Worm (Caenorhabditis elegans): Measurements from ENCODE around the gene R02E4.1.
A peak's percentile ranks its signal among the peaks of the same experiment; 100 is the strongest.

The R02E4.1 gene

DNA sequence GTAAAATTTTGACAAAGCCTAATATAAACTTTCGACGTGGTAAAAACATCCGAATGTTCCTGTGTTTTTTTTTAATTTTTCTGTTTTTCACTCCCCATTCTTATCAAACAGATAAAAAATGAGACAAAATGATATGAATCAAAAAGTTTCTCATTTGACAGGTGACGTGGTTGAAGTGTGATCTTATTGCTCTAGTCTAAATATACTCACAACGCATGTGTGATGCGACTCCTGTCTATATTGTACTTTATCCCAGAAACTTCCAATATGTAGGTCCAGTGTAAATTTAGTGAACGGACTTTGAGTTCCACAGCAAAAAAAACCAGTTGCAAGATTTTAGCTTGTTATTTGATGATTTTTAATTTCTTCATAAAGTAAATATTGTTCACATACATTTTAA, 27.0 kb upstream of the R02E4.1 start:
- peak; percentile 6 for TF ChIP-seq nfya-1 (tag; optimal IDR thresholded peaks at IDR 0.05; ENCODE audit: insufficient read depth)
- TF ChIP-seq fos-1 (tag; optimal IDR thresholded peaks at IDR 0.05): no peak

DNA sequence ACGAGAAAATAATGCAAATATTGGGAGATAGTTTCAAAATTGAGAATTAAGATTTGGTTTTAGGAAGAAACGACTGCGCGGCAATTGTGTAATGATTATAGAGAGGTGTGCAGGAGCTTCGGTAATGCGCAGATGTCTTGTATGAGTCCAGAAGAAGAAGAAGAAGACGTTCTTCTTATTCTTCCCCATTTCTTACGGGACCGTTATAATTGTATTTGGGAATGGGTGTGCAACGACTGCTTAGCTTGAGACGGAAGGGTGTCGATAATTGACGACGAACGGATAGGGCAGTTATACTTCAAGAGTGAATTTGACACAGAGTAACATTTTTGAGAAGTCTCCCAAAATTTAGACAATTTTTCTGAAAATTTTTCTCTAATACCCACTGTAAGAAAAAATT, 24.3 kb upstream of the R02E4.1 start:
- TF ChIP-seq nhr-12 (tag; optimal IDR thresholded peaks at IDR 0.05) (no peak), ceh-28 (tag; optimal IDR thresholded peaks at IDR 0.05) (no peak), elt-3 (tag; optimal IDR thresholded peaks at IDR 0.05) (no peak), nhr-237 (tag; optimal IDR thresholded peaks at IDR 0.05) (no peak), nhr-28 (tag; optimal IDR thresholded peaks at IDR 0.05) (no peak), sea-2 (GFP tag; optimal IDR thresholded peaks at IDR 0.05) (no peak), nhr-67 (tag; optimal IDR thresholded peaks at IDR 0.05) (no peak), mml-1 (tag; optimal IDR thresholded peaks at IDR 0.05) (no peak), nhr-23 (tag; optimal IDR thresholded peaks at IDR 0.05) (no peak), nhr-77 (tag; optimal IDR thresholded peaks at IDR 0.05) (no peak)

DNA sequence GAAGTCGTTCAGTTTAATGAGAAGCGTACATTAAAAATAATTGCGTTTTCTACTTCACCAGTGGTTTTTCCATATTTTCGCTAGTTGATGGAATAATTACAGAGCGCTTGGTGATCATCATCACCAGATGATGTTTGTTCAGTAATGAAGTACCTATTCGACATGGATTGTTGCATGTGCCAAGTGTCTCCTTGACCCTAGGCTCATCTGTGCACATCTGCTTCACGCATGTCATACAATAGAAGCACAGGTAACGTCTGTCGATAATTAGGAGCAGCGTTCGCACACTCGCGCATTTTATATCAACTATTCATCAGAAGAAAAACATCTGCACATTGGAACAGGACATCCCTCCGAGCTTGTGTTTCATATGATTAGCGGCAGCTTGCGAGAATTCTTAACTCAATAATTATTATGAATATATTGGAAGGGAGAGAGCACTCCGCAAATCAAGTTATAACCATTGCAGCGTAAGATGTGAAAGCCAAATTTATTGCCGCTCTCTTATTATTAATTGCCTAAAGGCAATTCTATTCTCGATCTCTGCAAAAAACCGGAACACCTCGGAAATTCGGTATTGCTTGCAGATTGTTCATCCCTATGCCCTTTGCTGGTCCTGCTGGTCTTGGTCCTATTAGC, 20.9 kb upstream of the R02E4.1 start:
- TF ChIP-seq ceh-16 (tag; optimal IDR thresholded peaks at IDR 0.05) (no peak), fkh-10 (GFP tag; optimal IDR thresholded peaks at IDR 0.05) (no peak), elt-3 (tag; optimal IDR thresholded peaks at IDR 0.05) (no peak), nhr-23 (tag; optimal IDR thresholded peaks at IDR 0.05) (no peak), pha-4 (tag; optimal IDR thresholded peaks at IDR 0.05) (no peak), ztf-4 (tag; optimal IDR thresholded peaks at IDR 0.05) (no peak)

DNA sequence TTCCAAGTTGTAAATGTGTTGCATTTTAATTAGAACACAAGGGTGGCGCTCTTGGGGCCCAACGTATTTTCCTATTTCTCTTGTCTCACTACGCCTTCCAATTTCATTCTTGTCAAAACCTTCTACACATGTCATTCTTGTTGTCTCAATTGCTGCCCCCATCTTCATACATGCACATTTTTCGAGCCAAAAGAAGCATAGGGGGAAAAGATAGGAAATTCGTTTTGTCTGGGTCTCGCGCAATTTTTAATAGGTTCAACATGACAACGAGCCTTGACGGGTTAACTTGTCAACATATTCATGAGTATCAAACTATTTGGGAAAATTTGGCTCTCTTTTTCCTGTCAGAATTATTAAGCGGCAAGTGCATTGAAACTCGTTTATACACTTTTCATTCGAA, 19.0 kb upstream of the R02E4.1 start:
- TF ChIP-seq nhr-77 (tag; optimal IDR thresholded peaks at IDR 0.05) (no peak), ZK546.5 (tag; optimal IDR thresholded peaks at IDR 0.05) (no peak), hmg-11 (tag; optimal IDR thresholded peaks at IDR 0.05) (no peak), unc-62 (GFP tag; optimal IDR thresholded peaks at IDR 0.05) (no peak), elt-2 (tag; optimal IDR thresholded peaks at IDR 0.05) (no peak), R02D3.7 (tag; optimal IDR thresholded peaks at IDR 0.05) (no peak), nhr-237 (tag; optimal IDR thresholded peaks at IDR 0.05) (no peak), ama-1 (optimal IDR thresholded peaks at IDR 0.05) (no peak), egl-5 (tag; optimal IDR thresholded peaks at IDR 0.05) (no peak), nhr-67 (tag; optimal IDR thresholded peaks at IDR 0.05) (no peak), egl-27 (tag; optimal IDR thresholded peaks at IDR 0.05) (no peak)

DNA sequence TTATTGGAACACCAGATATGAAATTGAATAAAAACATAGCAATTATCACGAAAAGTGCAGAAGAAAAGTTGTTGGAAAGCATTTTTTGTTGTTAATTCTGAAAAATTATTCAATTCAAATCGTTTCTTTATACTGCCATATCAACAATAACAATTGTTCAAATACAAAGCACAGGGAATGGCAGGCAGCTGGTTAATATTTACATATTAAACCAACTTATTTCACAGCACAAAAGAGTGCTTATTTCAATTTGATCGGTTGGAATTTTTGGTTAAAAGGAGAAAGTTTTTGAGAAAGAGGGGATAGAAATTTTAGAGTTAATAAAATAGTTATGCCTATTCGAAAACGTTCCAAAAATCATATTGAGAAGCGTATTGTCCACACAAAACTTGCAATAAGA, 16.6 kb upstream of the R02E4.1 start, which contains the start of gene F09F9.3:
Gene F09F9.3, minus strand, starts transcription at position 101 of the 400 bp plus-strand sequence.
- no peak for TF ChIP-seq jun-1 (tag; optimal IDR thresholded peaks at IDR 0.05)

DNA sequence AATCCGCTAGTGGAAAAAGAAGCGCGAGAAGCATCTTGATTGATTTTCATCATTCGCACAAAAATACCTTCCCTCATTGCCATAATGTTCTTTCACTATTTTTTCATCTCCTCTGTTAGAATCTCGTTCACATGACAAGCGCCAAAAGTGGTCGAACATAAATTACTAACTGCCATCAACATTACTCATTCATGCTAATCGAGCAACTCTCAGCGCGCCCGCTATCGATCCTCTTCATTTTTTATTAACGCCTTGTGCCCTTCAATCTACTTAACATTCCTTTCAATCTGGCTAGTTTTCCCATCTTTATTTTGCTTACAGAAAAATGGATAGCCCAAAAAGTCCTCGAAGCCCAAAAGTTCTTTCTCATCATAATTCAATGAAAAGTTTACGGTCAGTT, 13.3 kb upstream of the R02E4.1 start, which contains the start of gene F09F9.5:
Gene F09F9.5, plus strand, starts transcription at position 301 of the 400 bp plus-strand sequence.
- TF ChIP-seq nhr-11 (tag; optimal IDR thresholded peaks at IDR 0.05) (no peak), sea-2 (GFP tag; optimal IDR thresholded peaks at IDR 0.05) (no peak), nhr-43 (tag; optimal IDR thresholded peaks at IDR 0.05; ENCODE audit: poor library complexity, severe bottlenecking) (no peak), fkh-2 (tag; optimal IDR thresholded peaks at IDR 0.05) (no peak), eor-1 (tag; optimal IDR thresholded peaks at IDR 0.05) (no peak)

DNA sequence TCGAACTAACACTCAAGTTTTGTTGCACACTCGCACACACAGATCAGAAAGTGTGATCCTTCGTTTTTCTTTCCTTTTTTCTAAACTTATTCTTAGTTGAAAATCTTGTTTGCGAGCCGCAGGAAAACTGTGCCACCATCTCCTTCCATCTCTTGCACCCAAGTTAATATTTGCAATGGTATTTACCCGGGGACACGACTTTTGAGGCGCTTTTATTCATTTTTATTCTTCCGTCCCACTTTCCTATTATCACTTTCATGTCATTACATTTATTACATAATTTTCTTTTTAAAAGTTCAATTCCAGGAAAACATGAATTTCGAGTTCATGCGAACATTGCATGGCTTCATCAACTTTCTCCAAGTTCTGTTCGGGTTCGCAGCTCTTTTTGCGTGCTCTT, 10.7 kb upstream of the R02E4.1 start, which contains the start of gene F09F9.1:
Gene F09F9.1, plus strand, starts transcription at position 301 of the 400 bp plus-strand sequence.
- TF ChIP-seq ztf-4 (tag; optimal IDR thresholded peaks at IDR 0.05): no peak
- TF ChIP-seq ztf-11 (tag; optimal IDR thresholded peaks at IDR 0.05): no peak
- no peak for TF ChIP-seq unc-39 (tag; optimal IDR thresholded peaks at IDR 0.05)
- TF ChIP-seq elt-2 (tag; optimal IDR thresholded peaks at IDR 0.05): no peak
- TF ChIP-seq fkh-10 (GFP tag; optimal IDR thresholded peaks at IDR 0.05): no peak
- no peak for TF ChIP-seq ceh-9 (tag; optimal IDR thresholded peaks at IDR 0.05)
- TF ChIP-seq nhr-23 (tag; optimal IDR thresholded peaks at IDR 0.05): no peak
- no peak for TF ChIP-seq nhr-43 (tag; optimal IDR thresholded peaks at IDR 0.05; ENCODE audit: poor library complexity, severe bottlenecking)
- TF ChIP-seq mdl-1 (tag; optimal IDR thresholded peaks at IDR 0.05): no peak
- TF ChIP-seq elt-3 (tag; optimal IDR thresholded peaks at IDR 0.05): no peak
